Worm (Caenorhabditis elegans): Measurements from ENCODE around the gene F46B3.1.
"Not testable (repeated sequence)": the region's sequence is repeated elsewhere in the genome, so short reads cannot be mapped to it uniquely, and the experiment has no call there.

DNA sequence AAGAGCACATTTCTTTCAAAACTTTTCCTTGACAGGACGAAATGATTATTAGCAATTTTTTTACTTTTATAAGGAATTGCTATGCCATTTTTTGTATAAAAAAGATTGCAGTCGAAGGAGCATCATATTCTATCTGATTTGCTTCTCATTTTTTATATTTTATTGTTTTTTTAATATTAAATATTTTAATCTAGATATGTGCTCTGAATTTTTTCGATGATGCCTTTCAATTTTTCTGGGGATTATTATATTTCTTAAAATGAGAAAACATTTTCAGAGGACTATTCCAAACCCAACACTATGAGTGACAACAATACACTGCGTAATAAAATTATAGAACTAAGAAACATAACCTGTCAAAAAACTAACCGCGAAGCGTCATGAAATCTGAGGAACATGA lies 28.0 kb downstream of the F46B3.1 start, which contains the start of gene F26F2.4:
- TF ChIP-seq W03F9.2, him-1 (tag; optimal IDR thresholded peaks at IDR 0.05): not testable (repeated sequence)
